1 fruit fly cellular context compared by ENCODE assay signal in genomic region chr3L:18795056-18795841, dm6.
TF ChIP-seq lines count a peak whose summit lies in the region.

No protein-coding gene starts in this region.

TF ChIP-seq in whole organism, embryonic, 481 proteins besides CTCF, POLR2A, EP300 and RAD21 (continued from another document and continues in another):
- TF ChIP-seq bcd (GFP tag; optimal IDR thresholded peaks at IDR 0.05; lab: Kevin White, UChicago), result peak; percentile 20
- no peak for TF ChIP-seq sug (tag; optimal IDR thresholded peaks at IDR 0.05; lab: Kevin White, UChicago)
- TF ChIP-seq Optix (GFP tag; IDR thresholded peaks at IDR 0.05; lab: Robert Waterston, UW), result no peak
- no peak for TF ChIP-seq bbx (GFP tag; IDR thresholded peaks at IDR 0.05; lab: Robert Waterston, UW; ENCODE audit: partially characterized antibody)
- no peak for TF ChIP-seq Fer2 (tag; optimal IDR thresholded peaks at IDR 0.05; lab: Kevin White, UChicago)
- TF ChIP-seq Dp (GFP tag; optimal IDR thresholded peaks at IDR 0.05; lab: Kevin White, UChicago), result no peak
- TF ChIP-seq Ada2b (GFP tag; IDR thresholded peaks at IDR 0.05; lab: Robert Waterston, UW), result no peak
- TF ChIP-seq peb (GFP tag; IDR thresholded peaks at IDR 0.05; lab: Robert Waterston, UW), result no peak
- no peak for TF ChIP-seq tll (GFP tag; optimal IDR thresholded peaks at IDR 0.05; lab: Kevin White, UChicago)
- TF ChIP-seq CG9817 (tag; optimal IDR thresholded peaks at IDR 0.05; lab: Kevin White, UChicago), result no peak
- TF ChIP-seq Stat92E (GFP tag; optimal IDR thresholded peaks at IDR 0.05; lab: Kevin White, UChicago), result no peak
- TF ChIP-seq cg (GFP tag; optimal IDR thresholded peaks at IDR 0.05; lab: Kevin White, UChicago), result no peak
- peak in 1 of 2 experiments; percentile 2 for TF ChIP-seq Pdp1 (GFP tag; optimal IDR thresholded peaks at IDR 0.05; lab: Kevin White, UChicago)
- TF ChIP-seq CG1024 (GFP tag; IDR thresholded peaks at IDR 0.05; lab: Robert Waterston, UW), result no peak
- no peak for TF ChIP-seq hkb (optimal IDR thresholded peaks at IDR 0.05; lab: Kevin White, UChicago)
- TF ChIP-seq hkb (GFP tag; IDR thresholded peaks at IDR 0.05; lab: Robert Waterston, UW), result peak; percentile 10; the same call in 1 of the 2 replicates
- TF ChIP-seq CG2120 (GFP tag; optimal IDR thresholded peaks at IDR 0.05; lab: Kevin White, UChicago), result no peak
- TF ChIP-seq kay (GFP tag; optimal IDR thresholded peaks at IDR 0.05; lab: Kevin White, UChicago), result no peak
- no peak for TF ChIP-seq CG10959 (GFP tag; IDR thresholded peaks at IDR 0.05; lab: Robert Waterston, UW)
- no peak for TF ChIP-seq al (GFP tag; IDR thresholded peaks at IDR 0.05; lab: Robert Waterston, UW)
- peak; percentile 50 for TF ChIP-seq CG13424 (tag; optimal IDR thresholded peaks at IDR 0.05; lab: Kevin White, UChicago)
- no peak for TF ChIP-seq CG12155 (GFP tag; optimal IDR thresholded peaks at IDR 0.05; lab: Kevin White, UChicago)
- TF ChIP-seq H2.0 (GFP tag; IDR thresholded peaks at IDR 0.05; lab: Robert Waterston, UW), result no peak
- no peak for TF ChIP-seq CG3065 (GFP tag; optimal IDR thresholded peaks at IDR 0.05; lab: Kevin White, UChicago)
- TF ChIP-seq Bteb2 (GFP tag; optimal IDR thresholded peaks at IDR 0.05; lab: Kevin White, UChicago), result no peak
- no peak for TF ChIP-seq sima (GFP tag; optimal IDR thresholded peaks at IDR 0.05; lab: Kevin White, UChicago)
- TF ChIP-seq odd (GFP tag; optimal IDR thresholded peaks at IDR 0.05; lab: Kevin White, UChicago), result no peak
- TF ChIP-seq Aef1 (GFP tag; IDR thresholded peaks at IDR 0.05; lab: Robert Waterston, UW), result 0 out of 3 replicates have a peak, but pooled peaks have one; percentile 12
- no peak for TF ChIP-seq insv (GFP tag; optimal IDR thresholded peaks at IDR 0.05; lab: Kevin White, UChicago)
- TF ChIP-seq Camta (GFP tag; optimal IDR thresholded peaks at IDR 0.05; lab: Kevin White, UChicago), result no peak
- TF ChIP-seq C15 (GFP tag; IDR thresholded peaks at IDR 0.05; lab: Robert Waterston, UW), result no peak
- TF ChIP-seq CG9727 (GFP tag; optimal IDR thresholded peaks at IDR 0.05; lab: Kevin White, UChicago), result peak; percentile 37
- TF ChIP-seq zfh1 (GFP tag; IDR thresholded peaks at IDR 0.05; lab: Robert Waterston, UW), result no peak
- TF ChIP-seq hth (optimal IDR thresholded peaks at IDR 0.05; lab: Kevin White, UChicago), result no peak
- no peak for TF ChIP-seq CG4854 (GFP tag; optimal IDR thresholded peaks at IDR 0.05; lab: Kevin White, UChicago)
- TF ChIP-seq CG4424 (GFP tag; optimal IDR thresholded peaks at IDR 0.05; lab: Kevin White, UChicago), result peak; percentile 15
- no peak for TF ChIP-seq tx (GFP tag; optimal IDR thresholded peaks at IDR 0.05; lab: Kevin White, UChicago)
- no peak for TF ChIP-seq CG11085 (GFP tag; IDR thresholded peaks at IDR 0.05; lab: Robert Waterston, UW)
- TF ChIP-seq CG3995 (GFP tag; optimal IDR thresholded peaks at IDR 0.05; lab: Kevin White, UChicago), result no peak
- TF ChIP-seq pros (GFP tag; optimal IDR thresholded peaks at IDR 0.05; lab: Kevin White, UChicago), result no peak
- TF ChIP-seq jing (GFP tag; optimal IDR thresholded peaks at IDR 0.05; lab: Kevin White, UChicago), result no peak
- TF ChIP-seq fu2 (GFP tag; optimal IDR thresholded peaks at IDR 0.05; lab: Kevin White, UChicago), result no peak
- peak; percentile 11 for TF ChIP-seq tio (GFP tag; optimal IDR thresholded peaks at IDR 0.05; lab: Kevin White, UChicago)
- no peak for TF ChIP-seq nerfin-2 (GFP tag; IDR thresholded peaks at IDR 0.05; lab: Robert Waterston, UW; ENCODE audit: partially characterized antibody)
- no peak for TF ChIP-seq CG10321 (GFP tag; IDR thresholded peaks at IDR 0.05; lab: Robert Waterston, UW)
- TF ChIP-seq sob (GFP tag; IDR thresholded peaks at IDR 0.05; lab: Robert Waterston, UW), result no peak
- TF ChIP-seq CG11695 (GFP tag; IDR thresholded peaks at IDR 0.05; lab: Robert Waterston, UW), result 0 out of 3 replicates have a peak, but pooled peaks have one; percentile 21
- TF ChIP-seq CG4730 (GFP tag; IDR thresholded peaks at IDR 0.05; lab: Robert Waterston, UW), result no peak
- no peak for TF ChIP-seq CG16779 (GFP tag; IDR thresholded peaks at IDR 0.05; lab: Robert Waterston, UW)
- TF ChIP-seq psq (GFP tag; optimal IDR thresholded peaks at IDR 0.05; lab: Kevin White, UChicago), result no peak
- TF ChIP-seq Nf-YB (GFP tag; optimal IDR thresholded peaks at IDR 0.05; lab: Kevin White, UChicago), result peak; percentile 7
- no peak for TF ChIP-seq sr (GFP tag; IDR thresholded peaks at IDR 0.05; lab: Robert Waterston, UW)
- TF ChIP-seq CG3838 (GFP tag; optimal IDR thresholded peaks at IDR 0.05; lab: Kevin White, UChicago), result no peak
- TF ChIP-seq grau (tag; optimal IDR thresholded peaks at IDR 0.05; lab: Kevin White, UChicago), result peak; percentile 18
- TF ChIP-seq Gug (GFP tag; IDR thresholded peaks at IDR 0.05; lab: Robert Waterston, UW), result no peak
- TF ChIP-seq sc (optimal IDR thresholded peaks at IDR 0.05; lab: Kevin White, UChicago), result no peak
- no peak for TF ChIP-seq sc (GFP tag; optimal IDR thresholded peaks at IDR 0.05; lab: Kevin White, UChicago)
- TF ChIP-seq fd102C (GFP tag; optimal IDR thresholded peaks at IDR 0.05; lab: Kevin White, UChicago), result no peak
- no peak for TF ChIP-seq yki (optimal IDR thresholded peaks at IDR 0.05; lab: Kevin White, UChicago)
- TF ChIP-seq dysf (GFP tag; IDR thresholded peaks at IDR 0.05; lab: Robert Waterston, UW), result no peak
- no peak for TF ChIP-seq Doc3 (GFP tag; IDR thresholded peaks at IDR 0.05; lab: Robert Waterston, UW; ENCODE audit: partially characterized antibody)
- TF ChIP-seq CG32532 (GFP tag; IDR thresholded peaks at IDR 0.05; lab: Robert Waterston, UW), result no peak
- peak; percentile 10 for TF ChIP-seq CG12659 (GFP tag; optimal IDR thresholded peaks at IDR 0.05; lab: Kevin White, UChicago)
- no peak for TF ChIP-seq row (GFP tag; IDR thresholded peaks at IDR 0.05; lab: Robert Waterston, UW)
- TF ChIP-seq chm (GFP tag; IDR thresholded peaks at IDR 0.05; lab: Robert Waterston, UW), result no peak
- no peak for TF ChIP-seq run (tag; optimal IDR thresholded peaks at IDR 0.05; lab: Kevin White, UChicago)
- no peak for TF ChIP-seq Hr78 (GFP tag; optimal IDR thresholded peaks at IDR 0.05; lab: Kevin White, UChicago)
- no peak for TF ChIP-seq CG6175 (GFP tag; IDR thresholded peaks at IDR 0.05; lab: Robert Waterston, UW)
- no peak for TF ChIP-seq rib (GFP tag; IDR thresholded peaks at IDR 0.05; lab: Robert Waterston, UW)
- TF ChIP-seq CG10366 (GFP tag; IDR thresholded peaks at IDR 0.05; lab: Robert Waterston, UW), result no peak
- TF ChIP-seq lab (GFP tag; optimal IDR thresholded peaks at IDR 0.05; lab: Kevin White, UChicago), result no peak
- TF ChIP-seq CG15696 (tag; optimal IDR thresholded peaks at IDR 0.05; lab: Kevin White, UChicago), result no peak
- TF ChIP-seq az2 (GFP tag; optimal IDR thresholded peaks at IDR 0.05; lab: Kevin White, UChicago), result peak; percentile 11
- peak; percentile 50 for TF ChIP-seq CG7839 (tag; optimal IDR thresholded peaks at IDR 0.05; lab: Kevin White, UChicago)
- no peak for TF ChIP-seq Mad (GFP tag; optimal IDR thresholded peaks at IDR 0.05; lab: Kevin White, UChicago)
- no peak for TF ChIP-seq CG8290 (GFP tag; optimal IDR thresholded peaks at IDR 0.05; lab: Kevin White, UChicago)
- TF ChIP-seq CG8290 (tag; optimal IDR thresholded peaks at IDR 0.05; lab: Kevin White, UChicago), result no peak
- TF ChIP-seq Neu2 (GFP tag; optimal IDR thresholded peaks at IDR 0.05; lab: Kevin White, UChicago; ENCODE audit: borderline replicate concordance), result no peak
- TF ChIP-seq CG8924 (tag; optimal IDR thresholded peaks at IDR 0.05; lab: Kevin White, UChicago), result peak; percentile 36
- no peak for TF ChIP-seq klu (GFP tag; IDR thresholded peaks at IDR 0.05; lab: Robert Waterston, UW)
- TF ChIP-seq CG9437 (GFP tag; optimal IDR thresholded peaks at IDR 0.05; lab: Kevin White, UChicago), result peak; percentile 14
- no peak for TF ChIP-seq MTF-1 (GFP tag; optimal IDR thresholded peaks at IDR 0.05; lab: Kevin White, UChicago; ENCODE audit: borderline replicate concordance)
- TF ChIP-seq pfk (GFP tag; optimal IDR thresholded peaks at IDR 0.05; lab: Kevin White, UChicago), result no peak
- no peak for TF ChIP-seq pita (GFP tag; optimal IDR thresholded peaks at IDR 0.05; lab: Kevin White, UChicago)
- TF ChIP-seq MBD-R2 (GFP tag; IDR thresholded peaks at IDR 0.05; lab: Robert Waterston, UW), result no peak
- TF ChIP-seq Xbp1 (GFP tag; optimal IDR thresholded peaks at IDR 0.05; lab: Kevin White, UChicago), result no peak
- TF ChIP-seq CG7745 (tag; optimal IDR thresholded peaks at IDR 0.05; lab: Kevin White, UChicago), result no peak
- no peak for TF ChIP-seq Atf3 (GFP tag; optimal IDR thresholded peaks at IDR 0.05; lab: Kevin White, UChicago)
- TF ChIP-seq CG2889 (GFP tag; IDR thresholded peaks at IDR 0.05; lab: Robert Waterston, UW), result no peak
- TF ChIP-seq dmrt11E (tag; optimal IDR thresholded peaks at IDR 0.05; lab: Kevin White, UChicago), result peak; percentile 29
- TF ChIP-seq slou (GFP tag; optimal IDR thresholded peaks at IDR 0.05; lab: Kevin White, UChicago), result no peak
- no peak for TF ChIP-seq danr (GFP tag; IDR thresholded peaks at IDR 0.05; lab: Robert Waterston, UW)
- no peak for TF ChIP-seq lilli (GFP tag; optimal IDR thresholded peaks at IDR 0.05; lab: Kevin White, UChicago)
- no peak for TF ChIP-seq Adf1 (GFP tag; IDR thresholded peaks at IDR 0.05; lab: Robert Waterston, UW)
- TF ChIP-seq tna (GFP tag; IDR thresholded peaks at IDR 0.05; lab: Robert Waterston, UW; ENCODE audit: partially characterized antibody), result no peak
- no peak for TF ChIP-seq scrt (GFP tag; optimal IDR thresholded peaks at IDR 0.05; lab: Kevin White, UChicago)
- no peak for TF ChIP-seq CHES-1-like (GFP tag; optimal IDR thresholded peaks at IDR 0.05; lab: Kevin White, UChicago)
- TF ChIP-seq CG17829 (tag; optimal IDR thresholded peaks at IDR 0.05; lab: Kevin White, UChicago), result peak; percentile 20
- no peak for TF ChIP-seq Antp (GFP tag; optimal IDR thresholded peaks at IDR 0.05; lab: Kevin White, UChicago)
- TF ChIP-seq Ets65A (GFP tag; lab: Kevin White, UChicago), result no peak
- no peak for TF ChIP-seq B-H1 (GFP tag; IDR thresholded peaks at IDR 0.05; lab: Robert Waterston, UW)
- no peak for TF ChIP-seq CG5245 (GFP tag; optimal IDR thresholded peaks at IDR 0.05; lab: Kevin White, UChicago)
- no peak for TF ChIP-seq HLHmδ (GFP tag; optimal IDR thresholded peaks at IDR 0.05; lab: Kevin White, UChicago)
- TF ChIP-seq Deaf1 (tag; optimal IDR thresholded peaks at IDR 0.05; lab: Kevin White, UChicago), result no peak
- no peak; the same call in 2 of the 3 replicates for TF ChIP-seq CG14050 (GFP tag; IDR thresholded peaks at IDR 0.05; lab: Robert Waterston, UW)
- no peak for TF ChIP-seq zen (tag; optimal IDR thresholded peaks at IDR 0.05; lab: Kevin White, UChicago)
- no peak for TF ChIP-seq CG15601 (tag; optimal IDR thresholded peaks at IDR 0.05; lab: Kevin White, UChicago)
- no peak for TF ChIP-seq Ravus (GFP tag; IDR thresholded peaks at IDR 0.05; lab: Robert Waterston, UW)
- no peak for TF ChIP-seq zfh2 (GFP tag; optimal IDR thresholded peaks at IDR 0.05; lab: Kevin White, UChicago)
- TF ChIP-seq Usf (GFP tag; optimal IDR thresholded peaks at IDR 0.05; lab: Kevin White, UChicago), result no peak
- no peak for TF ChIP-seq CG13296 (GFP tag; optimal IDR thresholded peaks at IDR 0.05; lab: Kevin White, UChicago)
- TF ChIP-seq CG15011 (GFP tag; optimal IDR thresholded peaks at IDR 0.05; lab: Kevin White, UChicago), result no peak
- TF ChIP-seq BtbVII (GFP tag; optimal IDR thresholded peaks at IDR 0.05; lab: Kevin White, UChicago), result no peak
- TF ChIP-seq crc (GFP tag; optimal IDR thresholded peaks at IDR 0.05; lab: Kevin White, UChicago), result no peak
- no peak for TF ChIP-seq CG2202 (tag; optimal IDR thresholded peaks at IDR 0.05; lab: Kevin White, UChicago)
- TF ChIP-seq Dbx (GFP tag; IDR thresholded peaks at IDR 0.05; lab: Robert Waterston, UW), result no peak
- TF ChIP-seq CG11456 (GFP tag; IDR thresholded peaks at IDR 0.05; lab: Robert Waterston, UW), result no peak
- peak; percentile 79 for TF ChIP-seq CG11504 (tag; optimal IDR thresholded peaks at IDR 0.05; lab: Kevin White, UChicago)
- peak; percentile 56 for TF ChIP-seq CG31441 (GFP tag; IDR thresholded peaks at IDR 0.05; lab: Robert Waterston, UW)
- no peak for TF ChIP-seq Side (GFP tag; optimal IDR thresholded peaks at IDR 0.05; lab: Kevin White, UChicago)
- peak; percentile 31 for TF ChIP-seq CG17359 (tag; optimal IDR thresholded peaks at IDR 0.05; lab: Kevin White, UChicago)
- TF ChIP-seq gt (GFP tag; IDR thresholded peaks at IDR 0.05; lab: Robert Waterston, UW), result no peak
- no peak for TF ChIP-seq Meics (GFP tag; optimal IDR thresholded peaks at IDR 0.05; lab: Kevin White, UChicago)
- no peak for TF ChIP-seq cad (GFP tag; optimal IDR thresholded peaks at IDR 0.05; lab: Kevin White, UChicago)
- TF ChIP-seq caup (GFP tag; optimal IDR thresholded peaks at IDR 0.05; lab: Kevin White, UChicago; ENCODE audit: severe bottlenecking), result no peak
- TF ChIP-seq p53 (GFP tag; optimal IDR thresholded peaks at IDR 0.05; lab: Kevin White, UChicago), result no peak
- no peak for TF ChIP-seq CG7928 (GFP tag; optimal IDR thresholded peaks at IDR 0.05; lab: Kevin White, UChicago)
- no peak for TF ChIP-seq CG32772 (GFP tag; IDR thresholded peaks at IDR 0.05; lab: Robert Waterston, UW)
- no peak for TF ChIP-seq Lhr (GFP tag; optimal IDR thresholded peaks at IDR 0.05; lab: Kevin White, UChicago)
- no peak for TF ChIP-seq z (GFP tag; IDR thresholded peaks at IDR 0.05; lab: Robert Waterston, UW)
- peak; percentile 46 for TF ChIP-seq CG17385 (GFP tag; optimal IDR thresholded peaks at IDR 0.05; lab: Kevin White, UChicago)
- TF ChIP-seq CG17568 (GFP tag; optimal IDR thresholded peaks at IDR 0.05; lab: Kevin White, UChicago), result no peak
- TF ChIP-seq CG42726 (GFP tag; IDR thresholded peaks at IDR 0.05; lab: Robert Waterston, UW; ENCODE audit: partially characterized antibody), result no peak
- peak; percentile 33; the same call in 1 of the 2 replicates for TF ChIP-seq CG14441 (GFP tag; IDR thresholded peaks at IDR 0.05; lab: Robert Waterston, UW)
- TF ChIP-seq CG7271 (tag; optimal IDR thresholded peaks at IDR 0.05; lab: Kevin White, UChicago), result no peak
- peak; percentile 18 for TF ChIP-seq D19A (tag; optimal IDR thresholded peaks at IDR 0.05; lab: Kevin White, UChicago)
- TF ChIP-seq CG16815 (GFP tag; optimal IDR thresholded peaks at IDR 0.05; lab: Kevin White, UChicago), result no peak
- TF ChIP-seq sisA (GFP tag; IDR thresholded peaks at IDR 0.05; lab: Robert Waterston, UW), result no peak
- no peak for TF ChIP-seq CG13775 (GFP tag; optimal IDR thresholded peaks at IDR 0.05; lab: Kevin White, UChicago)
- no peak for TF ChIP-seq CG12744 (GFP tag; optimal IDR thresholded peaks at IDR 0.05; lab: Kevin White, UChicago)
